Fruit fly (Drosophila melanogaster) whole organism: ENCODE results near the gene CG2611.

Experiments
- CG8478 ChIP-seq: fragments of >200 bp; optimal IDR thresholded peaks from 2 replicates; lab custom pipeline; 2018; ENCODE audit warnings: inconsistent platforms
- Dll ChIP-seq: fragments of >200 bp; optimal IDR thresholded peaks from 2 replicates; lab custom pipeline; 2017
- pan ChIP-seq: fragments of >200 bp; optimal IDR thresholded peaks from 2 replicates; lab custom pipeline; 2017
- psq ChIP-seq: fragments of >200 bp; optimal IDR thresholded peaks from 2 replicates; lab custom pipeline; 2017

DNA sequence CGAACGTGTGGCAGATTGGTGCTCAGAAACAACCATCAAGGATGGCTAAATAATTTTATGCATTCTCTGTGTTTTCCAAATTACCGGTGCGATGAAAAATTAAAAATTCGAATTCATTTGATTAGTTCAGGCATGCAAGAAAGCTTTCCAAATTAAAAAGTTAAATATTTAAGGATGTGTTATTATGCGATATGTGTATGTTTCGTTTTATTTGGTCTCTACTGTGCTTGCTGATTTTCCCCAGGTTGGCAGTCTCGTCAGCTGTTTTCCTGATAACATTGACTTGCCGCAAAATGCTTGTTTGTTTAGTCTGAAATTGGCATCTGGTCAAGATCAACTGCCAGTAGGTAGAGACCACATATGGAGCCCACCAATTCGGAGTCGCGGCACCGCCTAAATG is at the start of gene CG2611:
- TF ChIP-seq CG8478 (lab: Kevin White, UChicago) (no peak), pan (lab: Kevin White, UChicago) (no peak), psq (lab: Kevin White, UChicago) (no peak), Dll (lab: Kevin White, UChicago) (no peak)
